Fruit fly (Drosophila melanogaster): ENCODE measurements around the gene E2f1.

dm6 chr3R:21649823-21650499 lies 10.7 kb downstream of the E2f1 start:
- TF ChIP-seq CTCF (optimal IDR thresholded peaks at IDR 0.05) (no peak), CG8478 (optimal IDR thresholded peaks at IDR 0.05) (no peak)

All from S2 (cell line).